Fruit fly (Drosophila melanogaster): ENCODE data around the gene CG32079.

dm6 chr3L:11027279-11027678 lies 1.9 kb downstream of the CG32079 start, which contains the start of gene CG32081:
- TF ChIP-seq svp (GFP tag) = no peak
- TF ChIP-seq Ets96B (tag; optimal IDR thresholded peaks at IDR 0.05) = no peak
- no peak for TF ChIP-seq Smox (GFP tag; optimal IDR thresholded peaks at IDR 0.05)
